Fruit fly (Drosophila melanogaster): ENCODE results near the gene Lsp1gamma.

Lsp1gamma gene

dm6 chr3L:40147-40875, 25.9 kb upstream of the Lsp1gamma start (continued):
- TF ChIP-seq CG12071 (GFP tag; optimal IDR thresholded peaks at IDR 0.05) (peak; percentile 10), wdn (GFP tag; IDR thresholded peaks at IDR 0.05) (no peak), ac (GFP tag; optimal IDR thresholded peaks at IDR 0.05) (no peak), H15 (GFP tag; IDR thresholded peaks at IDR 0.05) (no peak), CG11696 (GFP tag; IDR thresholded peaks at IDR 0.05) (no peak), CG16779 (GFP tag; IDR thresholded peaks at IDR 0.05) (no peak), Opbp (GFP tag; IDR thresholded peaks at IDR 0.05; ENCODE audit: partially characterized antibody) (no peak), Lpt (GFP tag; optimal IDR thresholded peaks at IDR 0.05) (no peak), E2f1 (GFP tag; IDR thresholded peaks at IDR 0.05) (no peak), al (GFP tag; IDR thresholded peaks at IDR 0.05) (no peak), hb (GFP tag; IDR thresholded peaks at IDR 0.05; ENCODE audit: partially characterized antibody) (no peak), peb (GFP tag; IDR thresholded peaks at IDR 0.05) (no peak), ase (GFP tag; IDR thresholded peaks at IDR 0.05) (no peak), sens-2 (GFP tag; IDR thresholded peaks at IDR 0.05) (no peak), Fer3 (tag; optimal IDR thresholded peaks at IDR 0.05) (no peak), CG11398 (GFP tag; optimal IDR thresholded peaks at IDR 0.05) (no peak), Myb (GFP tag; optimal IDR thresholded peaks at IDR 0.05) (no peak), Poxn (GFP tag; IDR thresholded peaks at IDR 0.05) (no peak), Eip74EF (GFP tag; optimal IDR thresholded peaks at IDR 0.05) (peak in 1 of 2 experiments; percentile 36), Hr51 (GFP tag; optimal IDR thresholded peaks at IDR 0.05) (no peak), CG17829 (tag; optimal IDR thresholded peaks at IDR 0.05) (no peak), CG2199 (GFP tag; IDR thresholded peaks at IDR 0.05) (peak; percentile 79; the same call in 2 of the 3 replicates), MESR4 (GFP tag; optimal IDR thresholded peaks at IDR 0.05) (no peak), chm (GFP tag; IDR thresholded peaks at IDR 0.05) (0 out of 2 replicates have a peak, but pooled peaks have one; percentile 27), z (GFP tag; IDR thresholded peaks at IDR 0.05) (no peak), CG8290 (GFP tag; optimal IDR thresholded peaks at IDR 0.05) (no peak), CG8290 (tag; optimal IDR thresholded peaks at IDR 0.05) (no peak), CG13894 (tag; optimal IDR thresholded peaks at IDR 0.05) (peak; percentile 69), MBD-R2 (GFP tag; IDR thresholded peaks at IDR 0.05) (no peak), fd102C (GFP tag; optimal IDR thresholded peaks at IDR 0.05) (no peak), CG9215 (GFP tag; IDR thresholded peaks at IDR 0.05) (no peak), nau (GFP tag; optimal IDR thresholded peaks at IDR 0.05) (peak; percentile 32), ranshi (GFP tag; IDR thresholded peaks at IDR 0.05) (no peak; the same call in 1 of the 2 replicates), HHEX (GFP tag; optimal IDR thresholded peaks at IDR 0.05) (peak; percentile 17), lbe (GFP tag; optimal IDR thresholded peaks at IDR 0.05) (no peak), CG6765 (GFP tag; optimal IDR thresholded peaks at IDR 0.05) (no peak), Aef1 (GFP tag; IDR thresholded peaks at IDR 0.05) (no peak), danr (GFP tag; IDR thresholded peaks at IDR 0.05) (no peak), Trl (optimal IDR thresholded peaks at IDR 0.05) (peak; percentile 89 to 99), Trl (GFP tag; optimal IDR thresholded peaks at IDR 0.05) (no peak), Dp (GFP tag; optimal IDR thresholded peaks at IDR 0.05) (no peak), Xbp1 (GFP tag; optimal IDR thresholded peaks at IDR 0.05) (no peak), ato (GFP tag; IDR thresholded peaks at IDR 0.05; ENCODE audit: partially characterized antibody) (no peak), CG17328 (GFP tag; IDR thresholded peaks at IDR 0.05) (no peak), CG30403 (GFP tag; optimal IDR thresholded peaks at IDR 0.05) (no peak), mld (GFP tag; IDR thresholded peaks at IDR 0.05; ENCODE audit: partially characterized antibody) (no peak), pros (GFP tag; optimal IDR thresholded peaks at IDR 0.05) (no peak), crc (GFP tag; optimal IDR thresholded peaks at IDR 0.05) (no peak), CG14014 (GFP tag; IDR thresholded peaks at IDR 0.05) (no peak), nerfin-1 (tag; optimal IDR thresholded peaks at IDR 0.05) (peak; percentile 86), Tbp (GFP tag; optimal IDR thresholded peaks at IDR 0.05) (no peak)

Data from whole organism, embryonic.